Fruit fly (Drosophila melanogaster) whole organism, adult: Measurements from ENCODE around the gene Ge-1.

Source experiments
- CG7101 ChIP-seq: fragments of 200-800 bp; sonication (Bioruptor generic); optimal IDR thresholded peaks from 2 replicates; lab custom pipeline; 2018; ENCODE audit warnings: missing biosample characterization, mild to moderate bottlenecking, missing genetic modification characterization, moderate library complexity
- cic ChIP-seq: fragments of 200-800 bp; sonication (Bioruptor generic); optimal IDR thresholded peaks from 2 replicates; lab custom pipeline; 2017; ENCODE audit warnings: missing biosample characterization, mild to moderate bottlenecking, missing genetic modification characterization, moderate library complexity

DNA sequence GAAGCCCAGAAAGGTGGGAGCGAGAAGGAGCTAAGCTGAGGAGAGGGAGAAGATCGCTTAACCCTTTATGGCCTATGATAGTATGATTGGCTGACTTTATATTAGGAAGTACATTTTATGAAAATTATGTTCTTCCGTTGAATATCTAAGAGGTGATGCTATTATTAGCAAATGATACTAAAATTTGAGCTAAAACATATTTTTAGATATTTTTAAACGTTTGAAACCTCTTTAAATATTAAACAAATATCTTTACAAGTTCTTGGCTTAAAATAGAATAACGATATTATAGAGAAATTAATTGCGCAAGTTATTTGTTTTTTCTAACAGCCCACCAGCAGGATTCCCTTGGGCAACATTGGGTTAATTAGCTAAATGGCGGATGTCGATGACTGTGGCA, 31.2 kb downstream of the Ge-1 start:
- TF ChIP-seq CG7101 (tag; lab: Kevin White, UChicago) (no peak), cic (GFP tag; lab: Kevin White, UChicago) (no peak)
